Fruit fly (Drosophila melanogaster) whole organism: ENCODE measurements around the gene mora.

Experiments used
- CG8478 ChIP-seq: fragments of >200 bp; optimal IDR thresholded peaks from 2 replicates; lab custom pipeline; 2018; ENCODE audit warnings: inconsistent platforms
- Dll ChIP-seq: fragments of >200 bp; optimal IDR thresholded peaks from 2 replicates; lab custom pipeline; 2017
- EcR ChIP-seq, 2 experiments: fragments of >200 bp; optimal IDR thresholded peaks; 2 replicates each; lab custom pipeline; 2017; ENCODE audit warnings: missing biosample characterization in 2 of 2, missing genetic modification characterization in 2 of 2, missing genetic modification reagents in 2 of 2
- usp ChIP-seq: fragments of >200 bp; optimal IDR thresholded peaks from 2 replicates; lab custom pipeline; 2017; ENCODE audit warnings: missing biosample characterization, missing genetic modification characterization, mixed read lengths

DNA sequence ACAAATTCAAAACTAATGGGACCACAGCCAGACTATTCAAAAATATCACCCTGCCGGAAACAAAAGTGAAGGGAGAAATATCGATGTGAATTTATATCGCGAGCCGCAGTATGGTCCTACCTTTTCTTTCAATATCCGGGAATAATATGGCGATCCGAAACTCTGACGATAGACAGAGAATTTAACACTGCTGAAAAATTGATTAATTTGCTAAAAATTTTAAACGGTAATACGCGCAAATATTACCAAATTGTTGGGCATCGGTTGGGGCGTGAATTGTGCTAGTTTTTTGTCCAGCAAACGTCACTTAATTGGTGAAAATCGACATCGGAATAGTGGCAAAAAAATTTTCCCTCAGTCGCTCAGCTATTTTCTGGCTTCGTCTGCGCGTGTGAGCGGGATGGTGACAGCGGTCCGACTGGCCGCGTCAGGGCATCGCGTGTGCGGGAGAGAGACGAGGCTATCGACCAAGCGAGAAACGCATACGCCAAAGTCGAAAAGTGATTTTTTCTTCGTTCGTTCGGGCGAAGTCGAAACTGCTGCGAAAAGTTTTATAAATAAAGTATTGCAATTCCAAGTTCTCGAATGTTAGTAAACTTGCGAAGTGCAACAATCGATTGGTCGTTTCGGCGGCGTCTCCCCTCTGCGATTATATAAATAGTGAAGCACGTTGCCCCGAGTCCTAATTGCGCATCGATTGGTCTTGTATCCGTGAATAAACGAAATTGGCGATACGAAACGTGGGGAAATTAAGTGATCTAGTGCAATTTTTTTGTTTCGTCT is 44.5 kb downstream of the mora start, which contains the start of gene mask:
- no peak for TF ChIP-seq usp (GFP tag; lab: Kevin White, UChicago)
- no peak for TF ChIP-seq EcR (GFP tag; optimal IDR thresholded peaks at IDR 0.05; lab: Kevin White, UChicago)
- peak; percentile 59 for TF ChIP-seq CG8478
- TF ChIP-seq Dll (lab: Kevin White, UChicago): no peak
